Worm (Caenorhabditis elegans) whole organism, young adult: ENCODE measurements around the gene F10E9.1.

ENCODE experiments used
- F33H1.4 ChIP-seq: fragments of 200-800 bp; sonication (Bioruptor generic); IDR thresholded peaks from 2 replicates; pipeline ENCODE4 v1.3.6; 2022; ENCODE audit warnings: missing genetic modification reagents, missing genetic modification characterization, missing compliant biosample characterization
- F49E8.2 ChIP-seq: sonication (generic microtip); optimal IDR thresholded peaks from 3 replicates; lab custom pipeline; 2017; ENCODE audit warnings: missing genetic modification characterization, mild to moderate bottlenecking, missing compliant biosample characterization, antibody characterized with exemption, moderate library complexity; ENCODE audit not compliant: insufficient read depth
- F55B11.4 ChIP-seq: sonication (generic microtip); optimal IDR thresholded peaks from 2 replicates; lab custom pipeline; 2016; ENCODE audit warnings: missing compliant biosample characterization, missing genetic modification characterization, borderline replicate concordance; ENCODE audit not compliant: insufficient read depth
- F57A8.1 ChIP-seq: fragments of 200-800 bp; sonication (Bioruptor generic); optimal IDR thresholded peaks from 2 replicates; lab custom pipeline; 2018; ENCODE audit warnings: mild to moderate bottlenecking, missing genetic modification characterization, moderate library complexity, missing compliant biosample characterization
- F57C9.4 ChIP-seq: sonication (generic microtip); optimal IDR thresholded peaks from 2 replicates; lab custom pipeline; 2017; ENCODE audit warnings: mild to moderate bottlenecking, missing genetic modification characterization, missing compliant biosample characterization
- K11D2.4 ChIP-seq: fragments of 200-800 bp; sonication (Bioruptor generic); IDR thresholded peaks from 2 replicates; pipeline ENCODE4 v1.3.6; 2022; ENCODE audit warnings: missing genetic modification reagents, missing genetic modification characterization, missing compliant biosample characterization
- K12H6.12 ChIP-seq: fragments of 200-800 bp; sonication (Bioruptor generic); optimal IDR thresholded peaks from 2 replicates; lab custom pipeline; 2018; ENCODE audit warnings: mild to moderate bottlenecking, missing genetic modification characterization, missing compliant biosample characterization
- T26A5.8 ChIP-seq: sonication (generic microtip); optimal IDR thresholded peaks from 2 replicates; lab custom pipeline; 2016; ENCODE audit warnings: missing genetic modification characterization, missing compliant biosample characterization
- Y53F4B.3 ChIP-seq: fragments of 200-800 bp; sonication (Bioruptor generic); IDR thresholded peaks from 2 replicates; pipeline ENCODE4 v1.3.6; 2022; ENCODE audit warnings: missing genetic modification reagents, missing genetic modification characterization, missing compliant biosample characterization
- Y53G8AR.9 ChIP-seq: fragments of 200-800 bp; sonication (Bioruptor generic); conservative IDR thresholded peaks from 2 replicates; pipeline ENCODE4 v1.3.6; 2022; ENCODE audit warnings: missing genetic modification reagents, missing genetic modification characterization, missing compliant biosample characterization
- Y67H2A.10 ChIP-seq: fragments of 200-800 bp; sonication (Bioruptor generic); conservative IDR thresholded peaks from 2 replicates; pipeline ENCODE4 v1.3.6; 2022; ENCODE audit warnings: missing genetic modification reagents, missing genetic modification characterization, missing compliant biosample characterization
- akir-1 ChIP-seq: fragments of 200-800 bp; sonication (Bioruptor generic); optimal IDR thresholded peaks from 2 replicates; lab custom pipeline; 2018; ENCODE audit warnings: mild to moderate bottlenecking, missing genetic modification characterization, moderate library complexity, missing compliant biosample characterization
- aptf-3 ChIP-seq: fragments of 200-800 bp; sonication (Bioruptor generic); IDR thresholded peaks from 2 replicates; pipeline ENCODE4 v1.3.6; 2022; ENCODE audit warnings: missing genetic modification characterization, missing compliant biosample characterization
- athp-1 ChIP-seq: sonication (generic microtip); optimal IDR thresholded peaks from 2 replicates; lab custom pipeline; 2017; ENCODE audit warnings: mild to moderate bottlenecking, missing genetic modification characterization, missing compliant biosample characterization
- attf-3 ChIP-seq: fragments of 200-800 bp; sonication (Bioruptor generic); conservative IDR thresholded peaks from 2 replicates; pipeline ENCODE4 v1.3.6; 2022; ENCODE audit warnings: missing genetic modification reagents, missing genetic modification characterization, missing compliant biosample characterization
- ccch-3 ChIP-seq: fragments of 200-800 bp; sonication (Bioruptor generic); optimal IDR thresholded peaks from 2 replicates; lab custom pipeline; 2018; ENCODE audit warnings: mild to moderate bottlenecking, missing genetic modification characterization, missing compliant biosample characterization
- cebp-2 ChIP-seq: fragments of 200-800 bp; sonication (Bioruptor generic); IDR thresholded peaks from 2 replicates; pipeline ENCODE4 v1.3.6; 2022; ENCODE audit warnings: missing genetic modification characterization, missing compliant biosample characterization
- die-1 ChIP-seq: sonication (generic microtip); optimal IDR thresholded peaks from 2 replicates; lab custom pipeline; 2016; ENCODE audit warnings: missing genotype, mild to moderate bottlenecking, missing genetic modification characterization, missing compliant biosample characterization
- dox-1 ChIP-seq: fragments of 200-800 bp; sonication (Bioruptor generic); IDR thresholded peaks from 2 replicates; pipeline ENCODE4 v1.3.6; 2022; ENCODE audit warnings: missing genetic modification reagents, missing genetic modification characterization, missing compliant biosample characterization
- dpl-1 ChIP-seq: fragments of 150-350 bp; optimal IDR thresholded peaks from 2 replicates; lab custom pipeline; 2014; ENCODE audit warnings: missing biosample characterization, missing genetic modification reagents, missing genetic modification characterization
- efl-1 ChIP-seq: fragments of 150-350 bp; optimal IDR thresholded peaks from 2 replicates; lab custom pipeline; 2014; ENCODE audit warnings: missing biosample characterization, missing genetic modification reagents, missing genetic modification characterization
- egl-44 ChIP-seq: fragments of 200-800 bp; sonication (Bioruptor generic); IDR thresholded peaks from 2 replicates; pipeline ENCODE4 v1.3.6; 2022; ENCODE audit warnings: missing genetic modification reagents, missing genetic modification characterization, missing compliant biosample characterization
- fkh-3 ChIP-seq: sonication (generic microtip); optimal IDR thresholded peaks from 2 replicates; lab custom pipeline; 2016; ENCODE audit warnings: mild to moderate bottlenecking, missing genetic modification characterization, missing compliant biosample characterization
- gei-17 ChIP-seq: fragments of 200-800 bp; sonication (Bioruptor generic); optimal IDR thresholded peaks from 2 replicates; lab custom pipeline; 2018; ENCODE audit warnings: mild to moderate bottlenecking, missing genetic modification characterization, missing compliant biosample characterization
- hlh-26 ChIP-seq: fragments of 200-800 bp; sonication (Bioruptor generic); conservative IDR thresholded peaks from 2 replicates; pipeline ENCODE4 v1.3.6; 2022; ENCODE audit warnings: missing genetic modification reagents, missing genetic modification characterization, missing compliant biosample characterization
- hmg-1.2 ChIP-seq: fragments of 200-800 bp; sonication (Bioruptor generic); IDR thresholded peaks from 2 replicates; pipeline ENCODE4 v1.3.6; 2022; ENCODE audit warnings: missing genetic modification reagents, missing genetic modification characterization, missing compliant biosample characterization
- hmg-20 ChIP-seq: fragments of 200-800 bp; sonication (Bioruptor generic); IDR thresholded peaks from 2 replicates; pipeline ENCODE4 v1.3.6; 2022; ENCODE audit warnings: missing genetic modification reagents, missing genetic modification characterization, missing compliant biosample characterization
- lin-40 ChIP-seq: sonication (generic microtip); optimal IDR thresholded peaks from 2 replicates; lab custom pipeline; 2016; ENCODE audit warnings: missing genetic modification characterization, mild to moderate bottlenecking, missing compliant biosample characterization, missing genotype, missing genetic modification reagents
- lir-1 ChIP-seq: fragments of 200-800 bp; sonication (Bioruptor generic); conservative IDR thresholded peaks from 2 replicates; pipeline ENCODE4 v1.3.6; 2022; ENCODE audit warnings: missing genetic modification reagents, missing genetic modification characterization, missing compliant biosample characterization
- madf-10 ChIP-seq: sonication (generic microtip); optimal IDR thresholded peaks from 2 replicates; lab custom pipeline; 2016; ENCODE audit warnings: mild to moderate bottlenecking, missing genetic modification characterization, missing compliant biosample characterization
- madf-3 ChIP-seq: fragments of 200-800 bp; sonication (Bioruptor generic); IDR thresholded peaks from 2 replicates; pipeline ENCODE4 v1.3.6; 2022; ENCODE audit warnings: missing genetic modification reagents, missing genetic modification characterization, missing compliant biosample characterization
- nhr-27 ChIP-seq: fragments of 200-800 bp; sonication (Bioruptor generic); optimal IDR thresholded peaks from 2 replicates; lab custom pipeline; 2018; ENCODE audit warnings: mild to moderate bottlenecking, missing genetic modification characterization, moderate library complexity, missing compliant biosample characterization
- rec-8 ChIP-seq, 2 experiments: sonication (generic microtip); optimal IDR thresholded peaks; 2 replicates each; lab custom pipeline; 2016; ENCODE audit warnings: mild to moderate bottlenecking in 2 of 2, missing genetic modification characterization in 2 of 2, missing genetic modification reagents in 2 of 2, missing genotype in 2 of 2, missing biosample characterization in 1 of 2, missing compliant biosample characterization in 1 of 2, moderate library complexity in 1 of 2
- rpc-1 ChIP-seq, 2 experiments: fragments of 150-350 bp in 1 of 2; sonication (generic microtip) in 1 of 2; optimal IDR thresholded peaks; 2 replicates each; lab custom pipeline; 2014 to 2018; ENCODE audit warnings: missing biosample characterization in 1 of 2, missing genetic modification characterization in 1 of 2, missing genetic modification reagents in 1 of 2, missing genotype in 1 of 2
- snpc-1.3 ChIP-seq: sonication (generic microtip); optimal IDR thresholded peaks from 2 replicates; lab custom pipeline; 2017; ENCODE audit warnings: missing genetic modification characterization, mild to moderate bottlenecking, missing compliant biosample characterization, antibody characterized with exemption, moderate library complexity, missing genotype, missing genetic modification reagents; ENCODE audit not compliant: insufficient read depth
- unc-62 ChIP-seq: fragments of 150-350 bp; optimal IDR thresholded peaks from 2 replicates; lab custom pipeline; 2014; ENCODE audit warnings: missing biosample characterization, missing genetic modification reagents, missing genetic modification characterization
- xnd-1 ChIP-seq: sonication (generic microtip); optimal IDR thresholded peaks from 2 replicates; lab custom pipeline; 2016; ENCODE audit warnings: missing genotype, missing genetic modification reagents, missing genetic modification characterization, missing compliant biosample characterization
- zfh-2 ChIP-seq: fragments of 200-800 bp; sonication (Bioruptor generic); conservative IDR thresholded peaks from 2 replicates; pipeline ENCODE4 v1.3.6; 2022; ENCODE audit warnings: missing genetic modification reagents, missing genetic modification characterization, missing compliant biosample characterization
- ztf-22 ChIP-seq: fragments of 200-800 bp; sonication (Bioruptor generic); optimal IDR thresholded peaks from 2 replicates; lab custom pipeline; 2018; ENCODE audit warnings: mild to moderate bottlenecking, missing genetic modification characterization, moderate library complexity, missing compliant biosample characterization
- ztf-28 ChIP-seq: fragments of 200-800 bp; sonication (Bioruptor generic); IDR thresholded peaks from 2 replicates; pipeline ENCODE4 v1.3.6; 2022; ENCODE audit warnings: missing genetic modification reagents, missing genetic modification characterization, missing compliant biosample characterization

F10E9.1 gene

ce11 chrIII:8308238-8308637 lies 14.7 kb upstream of the F10E9.1 start, which contains the start of gene F10E9.4:
F10E9.4 (plus strand) TSS chrIII:8308538.
- TF ChIP-seq snpc-1.3 (tag; lab: Kevin White, UChicago) (no peak), hlh-26 (GFP tag; lab: Robert Waterston, UW) (no peak), K12H6.12 (no peak), hmg-1.2 (no peak), madf-10 (tag; lab: Kevin White, UChicago) (no peak), nhr-27 (tag; lab: Kevin White, UChicago) (no peak), hmg-20 (no peak), cebp-2 (GFP tag; lab: Robert Waterston, UW) (no peak), Y53F4B.3 (no peak), dpl-1 (GFP tag; lab: Kevin White, UChicago) (no peak), fkh-3 (no peak), ztf-28 (GFP tag; lab: Robert Waterston, UW) (no peak), akir-1 (no peak), die-1 (no peak), F49E8.2 (tag; lab: Kevin White, UChicago) (no peak)

DNA sequence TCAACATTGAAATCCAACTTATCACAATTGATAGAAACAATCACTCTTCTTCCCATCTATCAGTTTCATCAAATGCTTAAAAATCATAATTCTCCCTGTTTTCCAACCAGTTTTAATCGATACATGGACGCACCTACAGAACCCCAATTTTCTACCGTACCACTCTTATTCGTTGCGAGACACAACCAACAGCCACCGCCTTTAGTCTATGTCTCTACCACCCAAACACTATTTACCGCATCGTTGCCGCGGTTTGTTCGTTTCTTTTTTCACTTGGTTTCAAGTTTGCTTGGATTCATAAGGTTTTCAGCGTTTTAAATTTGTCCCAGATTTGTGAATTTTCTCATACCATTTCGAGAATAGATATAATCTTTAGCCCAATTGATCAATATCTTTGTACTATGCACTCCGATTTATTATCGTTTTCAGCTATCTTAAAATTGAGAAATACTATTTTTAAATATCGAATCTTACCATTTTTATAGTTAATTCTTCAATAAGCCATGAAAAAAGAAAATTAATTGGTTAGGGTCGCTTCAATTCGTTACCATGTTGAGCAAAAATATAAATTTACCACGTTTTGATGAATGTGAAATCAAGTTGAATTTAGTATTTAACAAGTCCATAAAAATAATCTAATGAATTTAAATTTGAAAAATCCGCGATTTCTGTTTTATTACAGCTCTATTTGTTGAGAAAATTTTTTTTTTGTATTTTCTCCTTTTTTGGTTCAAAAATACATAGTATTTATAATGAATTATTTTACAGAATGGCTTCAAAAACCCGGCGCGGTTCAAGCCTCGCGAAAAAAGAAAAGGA lies 12.5 kb upstream of the F10E9.1 start, which contains the start of gene F10E9.3:
Gene F10E9.3 (plus strand): TSS at position 769 of the 819 bp plus-strand sequence.
- TF ChIP-seq F33H1.4 (GFP tag; lab: Robert Waterston, UW) = 0 out of 2 replicates have a peak, but pooled peaks have one; percentile 12
- no peak for TF ChIP-seq Y53G8AR.9 (GFP tag; lab: Robert Waterston, UW)

ce11 chrIII:8312393-8312792 lies 10.6 kb upstream of the F10E9.1 start, which contains the start of gene F10E9.2:
F10E9.2 (plus strand) TSS chrIII:8312693.
- TF ChIP-seq lin-40 (tag; lab: Kevin White, UChicago) = no peak
- no peak for TF ChIP-seq F55B11.4
- TF ChIP-seq ztf-28 (GFP tag; lab: Robert Waterston, UW) = no peak
- TF ChIP-seq hmg-1.2 = no peak
- no peak for TF ChIP-seq xnd-1
- TF ChIP-seq zfh-2 = no peak
- no peak for TF ChIP-seq K11D2.4

DNA sequence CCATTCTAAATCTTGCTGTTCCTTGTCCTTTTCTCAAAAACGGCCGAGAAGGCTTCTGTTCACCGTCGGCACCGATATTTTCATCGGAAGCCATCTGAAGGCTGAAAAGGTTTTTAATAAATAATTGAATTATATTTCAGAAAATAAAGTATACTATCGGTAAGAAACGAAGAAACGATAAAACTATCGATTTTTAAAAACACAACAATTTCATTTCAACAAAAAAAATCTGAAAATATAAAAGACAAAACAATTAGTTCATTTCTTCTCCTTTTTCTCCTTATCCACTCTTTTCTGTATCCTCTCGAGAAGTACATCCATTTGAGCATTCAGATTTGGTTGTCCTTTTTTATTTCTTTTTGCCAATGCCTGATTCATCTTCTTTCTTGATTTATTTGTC lies 4.5 kb upstream of the F10E9.1 start, which contains the start of gene sas-4:
Gene sas-4 (minus strand): TSS at position 101 of the 400 bp plus-strand sequence.
- TF ChIP-seq rpc-1 (optimal IDR thresholded peaks at IDR 0.05; lab: Kevin White, UChicago) (no peak), rpc-1 (tag; optimal IDR thresholded peaks at IDR 0.05; lab: Kevin White, UChicago) (no peak), attf-3 (GFP tag; lab: Robert Waterston, UW) (no peak)
- TF ChIP-seq, all 124 proteins: peak for 0

DNA sequence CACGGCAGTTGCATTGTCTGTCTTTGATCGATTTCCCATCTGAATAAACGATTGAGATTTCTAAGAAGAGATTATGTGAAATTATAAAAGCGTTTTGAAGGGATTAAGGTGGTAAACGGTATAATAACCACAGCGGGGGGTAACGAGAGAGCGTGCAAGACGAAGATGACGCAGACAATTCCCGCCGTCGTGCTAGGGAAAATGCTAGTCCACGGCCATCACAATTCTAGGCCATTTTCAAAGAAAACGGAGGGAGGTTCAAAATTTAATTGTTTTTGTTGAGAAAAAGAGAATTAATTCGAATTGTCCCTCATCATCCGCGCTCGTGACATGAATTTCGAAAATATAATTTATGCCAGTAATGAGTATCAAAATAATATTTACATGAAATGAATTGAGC lies 3.9 kb upstream of the F10E9.1 start, which contains the start of gene F10E9.11:
Gene F10E9.11 (minus strand): TSS at position 161 of the 400 bp plus-strand sequence.
- TF ChIP-seq efl-1 = peak; percentile 90
- no peak for TF ChIP-seq ccch-3 (GFP tag; lab: Kevin White, UChicago)
- no peak for TF ChIP-seq F57C9.4 (tag; lab: Kevin White, UChicago)
- peak; percentile 82 for TF ChIP-seq lir-1 (GFP tag; lab: Robert Waterston, UW)
- TF ChIP-seq gei-17 (GFP tag; lab: Kevin White, UChicago) = no peak
- no peak for TF ChIP-seq F57A8.1 (GFP tag; lab: Kevin White, UChicago)
- peak; percentile 71 for TF ChIP-seq F33H1.4 (GFP tag; lab: Robert Waterston, UW)
- peak; percentile 76 for TF ChIP-seq athp-1 (tag; lab: Kevin White, UChicago)
- peak; percentile 43 for TF ChIP-seq snpc-1.3 (tag; lab: Kevin White, UChicago)
- TF ChIP-seq Y53G8AR.9 (GFP tag; lab: Robert Waterston, UW) = peak; percentile 62; the same call in 1 of the 2 replicates
- no peak for TF ChIP-seq T26A5.8 (tag; lab: Kevin White, UChicago)
- TF ChIP-seq dox-1 (GFP tag; lab: Robert Waterston, UW) = peak; percentile 92
- no peak for TF ChIP-seq egl-44 (GFP tag; lab: Robert Waterston, UW)
- TF ChIP-seq madf-3 (GFP tag; lab: Robert Waterston, UW) = peak; percentile 85; the same call in 1 of the 2 replicates
- TF ChIP-seq ztf-22 (GFP tag; lab: Kevin White, UChicago) = no peak
- TF ChIP-seq rec-8 (tag; optimal IDR thresholded peaks at IDR 0.05; lab: Kevin White, UChicago) = peak in 1 of 2 experiments; percentile 66
- TF ChIP-seq Y67H2A.10 (GFP tag; lab: Robert Waterston, UW) = no peak; the same call in 1 of the 2 replicates
- TF ChIP-seq aptf-3 = no peak
- TF ChIP-seq unc-62 (GFP tag; lab: Kevin White, UChicago) = no peak
- TF ChIP-seq nhr-27 (tag; lab: Kevin White, UChicago) = no peak
